Worm (Caenorhabditis elegans): ENCODE measurements around the gene F36F12.1.

DNA sequence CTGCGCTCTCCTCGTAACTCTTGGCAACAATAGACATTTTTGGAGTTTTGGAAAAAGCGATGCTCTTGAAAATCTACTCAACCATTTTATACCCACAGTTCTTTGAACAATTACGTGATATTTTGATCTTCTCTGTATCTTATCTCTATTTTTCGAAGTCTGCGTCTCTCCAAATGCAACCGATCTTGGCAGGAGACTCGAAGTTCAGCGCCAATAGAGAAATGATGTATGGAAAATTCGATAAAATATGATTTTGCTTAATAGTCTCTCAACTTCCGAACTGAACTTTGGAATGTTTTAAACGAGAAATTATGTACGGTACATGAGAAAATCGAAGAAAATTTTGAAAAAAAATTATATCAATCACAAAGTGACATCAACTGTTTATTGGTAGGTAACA lies 52.9 kb downstream of the F36F12.1 start, which contains the start of gene comt-4:
- TF ChIP-seq nhr-237 (tag; optimal IDR thresholded peaks at IDR 0.05), result no peak
- TF ChIP-seq ama-1 (optimal IDR thresholded peaks at IDR 0.05), result no peak
- TF ChIP-seq ztf-4 (tag; optimal IDR thresholded peaks at IDR 0.05), result no peak
- no peak for TF ChIP-seq skn-1 (tag; optimal IDR thresholded peaks at IDR 0.05)
- no peak for TF ChIP-seq ceh-82 (tag; optimal IDR thresholded peaks at IDR 0.05)
- TF ChIP-seq unc-62 (GFP tag; optimal IDR thresholded peaks at IDR 0.05), result no peak
- no peak for TF ChIP-seq snpc-4 (tag; optimal IDR thresholded peaks at IDR 0.05)
